Worm (Caenorhabditis elegans): ENCODE results near the gene ebp-1.

- no peak for TF ChIP-seq nhr-76 (tag; optimal IDR thresholded peaks at IDR 0.05)
- no peak for TF ChIP-seq nhr-237 (tag; optimal IDR thresholded peaks at IDR 0.05)
- no peak for TF ChIP-seq ces-1 (GFP tag; optimal IDR thresholded peaks at IDR 0.05)
- no peak for TF ChIP-seq ceh-39 (tag; optimal IDR thresholded peaks at IDR 0.05)
- no peak for TF ChIP-seq unc-39 (tag; optimal IDR thresholded peaks at IDR 0.05)
- no peak for TF ChIP-seq lsy-2 (tag; optimal IDR thresholded peaks at IDR 0.05)
- TF ChIP-seq pha-4 (tag; optimal IDR thresholded peaks at IDR 0.05): no peak
- no peak for TF ChIP-seq mep-1 (tag; optimal IDR thresholded peaks at IDR 0.05)
- TF ChIP-seq nhr-2 (tag; optimal IDR thresholded peaks at IDR 0.05): no peak
- no peak for TF ChIP-seq snpc-4 (tag; optimal IDR thresholded peaks at IDR 0.05)
- TF ChIP-seq nhr-12 (tag; optimal IDR thresholded peaks at IDR 0.05): no peak
Observed at ce11 chrV:18086174-18086661, 42.8 kb downstream of the ebp-1 start, which contains the start of gene Y59A8B.12.

All from whole organism, mixed stage, embryonic.